Fruit fly (Drosophila melanogaster) whole organism, embryonic: Measurements from ENCODE around the gene CG17777.

ENCODE experiments used
- BEAF-32 ChIP-seq: fragments of 200-800 bp; sonication (Bioruptor generic); optimal IDR thresholded peaks from 3 replicates; lab custom pipeline; 2017; ENCODE audit warnings: missing biosample characterization, missing genetic modification characterization, mild to moderate bottlenecking, moderate library complexity, missing genetic modification reagents
- CG10543 ChIP-seq: fragments of 200-800 bp; sonication (Bioruptor generic); optimal IDR thresholded peaks from 3 replicates; lab custom pipeline; 2017; ENCODE audit warnings: missing biosample characterization, mild to moderate bottlenecking, missing genetic modification characterization, moderate library complexity
- CG10979 ChIP-seq: fragments of 200-800 bp; sonication (Bioruptor generic); optimal IDR thresholded peaks from 2 replicates; lab custom pipeline; 2018; ENCODE audit warnings: missing biosample characterization, mild to moderate bottlenecking, missing genetic modification characterization, moderate library complexity
- CG11247 ChIP-seq: fragments of 200-800 bp; sonication (Bioruptor generic); IDR thresholded peaks from 2 replicates; pipeline ENCODE4 v1.3.6; 2022; ENCODE audit warnings: missing biosample characterization, missing genetic modification characterization
- CG12236 ChIP-seq: fragments of 200-800 bp; sonication (Bioruptor generic); optimal IDR thresholded peaks from 2 replicates; lab custom pipeline; 2016; ENCODE audit warnings: missing biosample characterization, missing genetic modification characterization
- CG12659 ChIP-seq: fragments of 200-800 bp; sonication (Bioruptor generic); optimal IDR thresholded peaks from 3 replicates; lab custom pipeline; 2017; ENCODE audit warnings: mild to moderate bottlenecking, missing biosample characterization, missing genetic modification reagents, missing genetic modification characterization
- CG14441 ChIP-seq: fragments of 200-800 bp; sonication (Bioruptor generic); IDR thresholded peaks from 2 replicates; pipeline ENCODE4 v1.3.6; 2022; ENCODE audit warnings: missing biosample characterization, missing genetic modification characterization
- CG31441 ChIP-seq: fragments of 200-800 bp; sonication (Bioruptor generic); IDR thresholded peaks from 2 replicates; pipeline ENCODE4 v1.3.6; 2022; ENCODE audit warnings: missing biosample characterization, missing genetic modification characterization
- CG32532 ChIP-seq: fragments of 200-800 bp; sonication (Bioruptor generic); IDR thresholded peaks from 2 replicates; pipeline ENCODE4 v1.3.6; 2022; ENCODE audit warnings: missing biosample characterization, missing genetic modification characterization
- CG4328 ChIP-seq: fragments of 200-800 bp; sonication (Bioruptor generic); optimal IDR thresholded peaks from 3 replicates; lab custom pipeline; 2017; ENCODE audit warnings: missing biosample characterization, missing genetic modification reagents, missing genetic modification characterization
- CG7556 ChIP-seq: fragments of 200-800 bp; sonication (Bioruptor generic); optimal IDR thresholded peaks from 2 replicates; lab custom pipeline; 2017; ENCODE audit warnings: missing biosample characterization, mild to moderate bottlenecking, missing genetic modification characterization
- CG7745 ChIP-seq: fragments of 200-800 bp; sonication (Bioruptor generic); optimal IDR thresholded peaks from 2 replicates; lab custom pipeline; 2018; ENCODE audit warnings: missing biosample characterization, mild to moderate bottlenecking, missing genetic modification characterization, moderate library complexity
- CG8089 ChIP-seq: fragments of 200-800 bp; sonication (Bioruptor generic); optimal IDR thresholded peaks from 3 replicates; lab custom pipeline; 2016; ENCODE audit warnings: missing biosample characterization, missing genetic modification characterization
- CG8290 ChIP-seq, 3 experiments: fragments of 200-800 bp; sonication (Bioruptor generic); optimal IDR thresholded peaks; 2 replicates each; lab custom pipeline; 2016 to 2019; ENCODE audit warnings: missing biosample characterization in 3 of 3, missing genetic modification characterization in 3 of 3, mild to moderate bottlenecking in 2 of 3, moderate library complexity in 1 of 3
- CrebB ChIP-seq: fragments of 200-800 bp; sonication (Bioruptor generic); optimal IDR thresholded peaks from 3 replicates; lab custom pipeline; 2018; ENCODE audit warnings: missing biosample characterization, mild to moderate bottlenecking, missing genetic modification characterization
- Deaf1 ChIP-seq: fragments of 200-800 bp; optimal IDR thresholded peaks from 3 replicates; lab custom pipeline; 2019; ENCODE audit warnings: missing biosample characterization, mild to moderate bottlenecking, missing genetic modification characterization, moderate library complexity
- Dfd ChIP-seq, 2 experiments: fragments of >200 bp; optimal IDR thresholded peaks; 2 replicates each; lab custom pipeline; 2017; ENCODE audit warnings: missing biosample characterization in 2 of 2, missing genetic modification characterization in 2 of 2
- Dll ChIP-seq: fragments of 200-800 bp; sonication (Bioruptor generic); IDR thresholded peaks from 4 replicates; pipeline ENCODE4 v1.3.6; 2022; ENCODE audit warnings: missing biosample characterization, missing genetic modification characterization; ENCODE audit not compliant: partially characterized antibody
- Eip74EF ChIP-seq, 2 experiments: fragments of 200-800 bp in 1 of 2; fragments of >200 bp in 1 of 2; sonication (Bioruptor generic) in 1 of 2; optimal IDR thresholded peaks; 2 replicates each; lab custom pipeline; 2017 to 2019; ENCODE audit warnings: missing biosample characterization in 2 of 2, missing genetic modification characterization in 2 of 2, mild to moderate bottlenecking in 1 of 2, moderate library complexity in 1 of 2
- HLHmδ ChIP-seq: fragments of 200-800 bp; sonication (Bioruptor generic); optimal IDR thresholded peaks from 2 replicates; lab custom pipeline; 2018; ENCODE audit warnings: missing biosample characterization, mild to moderate bottlenecking, missing genetic modification characterization, moderate library complexity
- Hand ChIP-seq: fragments of 200-800 bp; sonication (Bioruptor generic); optimal IDR thresholded peaks from 2 replicates; lab custom pipeline; 2017; ENCODE audit warnings: mild to moderate bottlenecking, missing biosample characterization, missing genetic modification reagents, missing genetic modification characterization
- PHDP ChIP-seq: fragments of 200-800 bp; sonication (Bioruptor generic); optimal IDR thresholded peaks from 3 replicates; lab custom pipeline; 2018; ENCODE audit warnings: missing biosample characterization, mild to moderate bottlenecking, missing genetic modification characterization, moderate library complexity
- Rfx ChIP-seq: fragments of 200-800 bp; sonication (Bioruptor generic); IDR thresholded peaks from 2 replicates; pipeline ENCODE4 v1.3.6; 2022; ENCODE audit warnings: missing biosample characterization, missing genetic modification characterization
- ab ChIP-seq: fragments of 200-800 bp; sonication (Bioruptor generic); optimal IDR thresholded peaks from 2 replicates; lab custom pipeline; 2016; ENCODE audit warnings: missing biosample characterization, missing genetic modification characterization
- abd-A ChIP-seq: fragments of 200-800 bp; sonication (Bioruptor generic); optimal IDR thresholded peaks from 3 replicates; lab custom pipeline; 2019; ENCODE audit warnings: missing biosample characterization, mild to moderate bottlenecking, missing genetic modification characterization, moderate library complexity
- chif ChIP-seq, 2 experiments: fragments of 200-800 bp; sonication (Bioruptor generic); optimal IDR thresholded peaks; 3 replicates each; lab custom pipeline; 2016; ENCODE audit warnings: missing biosample characterization in 2 of 2, missing genetic modification characterization in 2 of 2
- chinmo ChIP-seq: fragments of 200-800 bp; sonication (Bioruptor generic); IDR thresholded peaks from 4 replicates; pipeline ENCODE4 v1.3.6; 2022; ENCODE audit warnings: missing biosample characterization, missing genetic modification characterization; ENCODE audit not compliant: partially characterized antibody
- crp ChIP-seq, 2 experiments: fragments of 200-800 bp; sonication (Bioruptor generic); optimal IDR thresholded peaks; 2 replicates in 1 of 2; 3 replicates in 1 of 2; lab custom pipeline; 2017; ENCODE audit warnings: missing biosample characterization in 2 of 2, missing genetic modification characterization in 2 of 2, mild to moderate bottlenecking in 1 of 2, moderate library complexity in 1 of 2
- cwo ChIP-seq: fragments of 200-800 bp; sonication (Bioruptor generic); optimal IDR thresholded peaks from 3 replicates; lab custom pipeline; 2017; ENCODE audit warnings: missing biosample characterization, missing genetic modification characterization, mild to moderate bottlenecking, moderate library complexity, missing genetic modification reagents
- dmrt99B ChIP-seq: fragments of 200-800 bp; sonication (Bioruptor generic); optimal IDR thresholded peaks from 2 replicates; lab custom pipeline; 2018; ENCODE audit warnings: missing biosample characterization, mild to moderate bottlenecking, missing genetic modification characterization, moderate library complexity
- en ChIP-seq: fragments of 200-800 bp; sonication (Bioruptor generic); optimal IDR thresholded peaks from 2 replicates; lab custom pipeline; 2016; ENCODE audit warnings: missing biosample characterization, missing genetic modification characterization
- eve ChIP-seq, 2 experiments: fragments of >200 bp; optimal IDR thresholded peaks; 2 replicates each; lab custom pipeline; 2017; ENCODE audit warnings: missing biosample characterization in 2 of 2, missing genetic modification characterization in 2 of 2
- gem ChIP-seq: fragments of 200-800 bp; sonication (Bioruptor generic); optimal IDR thresholded peaks from 2 replicates; lab custom pipeline; 2019; ENCODE audit warnings: missing biosample characterization, mild to moderate bottlenecking, missing genetic modification characterization, moderate library complexity
- gsb-n ChIP-seq: fragments of 200-800 bp; sonication (Bioruptor generic); optimal IDR thresholded peaks from 3 replicates; lab custom pipeline; 2018; ENCODE audit warnings: missing biosample characterization, mild to moderate bottlenecking, missing genetic modification characterization
- hkb ChIP-seq, 2 experiments: fragments of 200-800 bp in 1 of 2; fragments of >200 bp in 1 of 2; sonication (Bioruptor generic) in 1 of 2; IDR thresholded peaks in 1 of 2; optimal IDR thresholded peaks in 1 of 2; 2 replicates each; pipeline versions ENCODE4 v1.3.6 to Lab custom; 2017 to 2022; ENCODE audit warnings: missing biosample characterization in 1 of 2, missing genetic modification characterization in 1 of 2
- nerfin-2 ChIP-seq: fragments of 200-800 bp; sonication (Bioruptor generic); IDR thresholded peaks from 2 replicates; pipeline ENCODE4 v1.3.6; 2022; ENCODE audit warnings: missing biosample characterization, missing genetic modification characterization; ENCODE audit not compliant: partially characterized antibody
- pho ChIP-seq: fragments of 200-800 bp; sonication (Bioruptor generic); optimal IDR thresholded peaks from 2 replicates; lab custom pipeline; 2016; ENCODE audit warnings: missing biosample characterization, missing genetic modification characterization
- prd ChIP-seq, 3 experiments: fragments of >200 bp in 2 of 3; fragments of 200-800 bp in 1 of 3; sonication (Bioruptor generic) in 1 of 3; optimal IDR thresholded peaks in 2 of 3; IDR thresholded peaks in 1 of 3; 2 replicates in 2 of 3; 3 replicates in 1 of 3; pipeline versions ENCODE4 v1.3.6 to Lab custom; 2017 to 2022; ENCODE audit warnings: missing biosample characterization in 1 of 3, missing genetic modification characterization in 1 of 3
- sd ChIP-seq: fragments of 200-800 bp; sonication (Bioruptor generic); optimal IDR thresholded peaks from 3 replicates; lab custom pipeline; 2018; ENCODE audit warnings: missing biosample characterization, mild to moderate bottlenecking, missing genetic modification characterization, moderate library complexity
- sr ChIP-seq: fragments of 200-800 bp; sonication (Bioruptor generic); IDR thresholded peaks from 3 replicates; pipeline ENCODE4 v1.3.6; 2022; ENCODE audit warnings: missing biosample characterization, missing genetic modification characterization
- trh ChIP-seq: fragments of 200-800 bp; sonication (Bioruptor generic); optimal IDR thresholded peaks from 2 replicates; lab custom pipeline; 2016; ENCODE audit warnings: missing biosample characterization, missing genetic modification characterization
- unpg ChIP-seq: fragments of 200-800 bp; sonication (Bioruptor generic); optimal IDR thresholded peaks from 3 replicates; lab custom pipeline; 2018; ENCODE audit warnings: missing biosample characterization, mild to moderate bottlenecking, missing genetic modification characterization, moderate library complexity
- vnd ChIP-seq: fragments of 200-800 bp; sonication (Bioruptor generic); IDR thresholded peaks from 3 replicates; pipeline ENCODE4 v1.3.6; 2022; ENCODE audit warnings: missing biosample characterization, missing genetic modification characterization; ENCODE audit not compliant: partially characterized antibody

CG17777 gene

dm6 chrX:2218455-2218854 lies 31.8 kb downstream of the CG17777 start:
- TF ChIP-seq CG7745 (no peak), sr (GFP tag; lab: Robert Waterston, UW) (peak; percentile 80), en (no peak), sd (tag; lab: Kevin White, UChicago) (peak; percentile 83), CrebB (tag; lab: Kevin White, UChicago) (no peak)

- TF ChIP-seq CG4328 (GFP tag; lab: Kevin White, UChicago) (peak; percentile 58), CG10979 (tag; lab: Kevin White, UChicago) (no peak), sr (GFP tag; lab: Robert Waterston, UW) (peak; percentile 46; the same call in 1 of the 3 replicates), CG10543 (GFP tag; lab: Kevin White, UChicago) (peak; percentile 89), CG32532 (GFP tag; lab: Robert Waterston, UW) (no peak), Deaf1 (peak; percentile 18), abd-A (tag; lab: Kevin White, UChicago) (peak; percentile 26), sd (tag; lab: Kevin White, UChicago) (peak; percentile 61), chinmo (0 out of 4 replicates have a peak, but pooled peaks have one; percentile 21)
Observed at dm6 chrX:2219246-2219645, 32.6 kb downstream of the CG17777 start.

dm6 chrX:2219899-2220298 lies 33.2 kb downstream of the CG17777 start:
- TF ChIP-seq Hand (GFP tag; lab: Kevin White, UChicago) (no peak), vnd (GFP tag; lab: Robert Waterston, UW) (no peak), CG8089 (no peak), CG31441 (GFP tag; lab: Robert Waterston, UW) (0 out of 2 replicates have a peak, but pooled peaks have one; percentile 22), CG7556 (GFP tag; lab: Kevin White, UChicago) (no peak), dmrt99B (tag; lab: Kevin White, UChicago) (peak; percentile 4), gem (tag; lab: Kevin White, UChicago) (peak; percentile 39), cwo (no peak), nerfin-2 (GFP tag; lab: Robert Waterston, UW) (no peak), Eip74EF (GFP tag; optimal IDR thresholded peaks at IDR 0.05; lab: Kevin White, UChicago) (no peak), HLHmδ (GFP tag; lab: Kevin White, UChicago) (no peak), CG14441 (GFP tag; lab: Robert Waterston, UW) (no peak), CG11247 (no peak), eve (GFP tag; optimal IDR thresholded peaks at IDR 0.05; lab: Kevin White, UChicago) (no peak), CG8290 (GFP tag; optimal IDR thresholded peaks at IDR 0.05; lab: Kevin White, UChicago) (no peak), CG8290 (tag; optimal IDR thresholded peaks at IDR 0.05; lab: Kevin White, UChicago) (no peak), Rfx (GFP tag; lab: Robert Waterston, UW) (no peak), hkb (optimal IDR thresholded peaks at IDR 0.05; lab: Kevin White, UChicago) (no peak), hkb (GFP tag; IDR thresholded peaks at IDR 0.05; lab: Robert Waterston, UW) (0 out of 2 replicates have a peak, but pooled peaks have one; percentile 9), Dll (GFP tag; lab: Robert Waterston, UW) (no peak), unpg (GFP tag; lab: Kevin White, UChicago) (peak; percentile 9), CG10979 (tag; lab: Kevin White, UChicago) (peak; percentile 41), CG12659 (GFP tag; lab: Kevin White, UChicago) (no peak), PHDP (tag; lab: Kevin White, UChicago) (peak; percentile 6), ab (GFP tag; lab: Kevin White, UChicago) (no peak), gsb-n (tag; lab: Kevin White, UChicago) (no peak), prd (optimal IDR thresholded peaks at IDR 0.05; lab: Kevin White, UChicago) (no peak), prd (GFP tag; IDR thresholded peaks at IDR 0.05; lab: Robert Waterston, UW) (peak; percentile 30; the same call in 1 of the 3 replicates), trh (GFP tag; lab: Kevin White, UChicago) (no peak), CG4328 (GFP tag; lab: Kevin White, UChicago) (no peak), pho (GFP tag; lab: Kevin White, UChicago) (no peak), CG12236 (no peak), crp (GFP tag; optimal IDR thresholded peaks at IDR 0.05; lab: Kevin White, UChicago) (no peak), BEAF-32 (GFP tag; lab: Kevin White, UChicago) (no peak), chif (GFP tag; optimal IDR thresholded peaks at IDR 0.05; lab: Kevin White, UChicago) (no peak), chinmo (no peak), Dfd (GFP tag; optimal IDR thresholded peaks at IDR 0.05; lab: Kevin White, UChicago) (no peak)
